Worm (Caenorhabditis elegans): ENCODE data around the gene ZK637.12.

- TF ChIP-seq snpc-4 (tag; optimal IDR thresholded peaks at IDR 0.05) = no peak
- TF ChIP-seq nhr-28 (tag; optimal IDR thresholded peaks at IDR 0.05) = no peak
- no peak for TF ChIP-seq ceh-82 (tag; optimal IDR thresholded peaks at IDR 0.05)
- TF ChIP-seq fos-1 (tag; optimal IDR thresholded peaks at IDR 0.05) = no peak
- TF ChIP-seq nhr-12 (tag; optimal IDR thresholded peaks at IDR 0.05) = no peak
- TF ChIP-seq ztf-4 (tag; optimal IDR thresholded peaks at IDR 0.05) = no peak
- no peak for TF ChIP-seq elt-1 (tag; optimal IDR thresholded peaks at IDR 0.05)
- no peak for TF ChIP-seq nhr-76 (tag; optimal IDR thresholded peaks at IDR 0.05)
- no peak for TF ChIP-seq unc-62 (GFP tag; optimal IDR thresholded peaks at IDR 0.05)
- no peak for TF ChIP-seq nhr-67 (tag; optimal IDR thresholded peaks at IDR 0.05)
- no peak for TF ChIP-seq fkh-10 (GFP tag; optimal IDR thresholded peaks at IDR 0.05)
- no peak for TF ChIP-seq mdl-1 (tag; optimal IDR thresholded peaks at IDR 0.05)
- TF ChIP-seq zag-1 (tag; optimal IDR thresholded peaks at IDR 0.05) = no peak
- no peak for TF ChIP-seq tbx-2 (tag; optimal IDR thresholded peaks at IDR 0.05)
These were observed 20.3 kb downstream of the ZK637.12 start, which contains the start of gene dhrr-1 for ce11 chrIII:8944357-8944756.
